Worm (Caenorhabditis elegans): ENCODE data around the gene far-2.
"Not testable (repeated sequence)": the region's sequence is repeated elsewhere in the genome, so short reads cannot be mapped to it uniquely, and the experiment has no call there.

The far-2 gene

ce11 chrIII:9110914-9111313, 29.3 kb downstream of the far-2 start:
- TF ChIP-seq mep-1 (tag; optimal IDR thresholded peaks at IDR 0.05), result peak; percentile 13
- peak; percentile 78 for TF ChIP-seq vab-7 (GFP tag; IDR thresholded peaks at IDR 0.05)
- TF ChIP-seq ZK337.2 (GFP tag; IDR thresholded peaks at IDR 0.05), result 0 out of 2 replicates have a peak, but pooled peaks have one; percentile 45
- peak; percentile 67 for TF ChIP-seq hmg-1.1 (GFP tag; IDR thresholded peaks at IDR 0.05)
- peak; percentile 57; the same call in 1 of the 2 replicates for TF ChIP-seq Y48G9A.11 (GFP tag; IDR thresholded peaks at IDR 0.05)
- TF ChIP-seq ctbp-1 (GFP tag; IDR thresholded peaks at IDR 0.05), result peak; percentile 79
- peak; percentile 88 for TF ChIP-seq egl-43 (GFP tag; IDR thresholded peaks at IDR 0.05)
- TF ChIP-seq ceh-20 (GFP tag; IDR thresholded peaks at IDR 0.05), result 0 out of 2 replicates have a peak, but pooled peaks have one; percentile 29
- peak; percentile 57 to 83; a peak in 2 of 4 replicates for TF ChIP-seq madf-5 (GFP tag; IDR thresholded peaks at IDR 0.05)
- peak; percentile 77 for TF ChIP-seq arid-1 (GFP tag; conservative IDR thresholded peaks at IDR 0.05)
- peak; percentile 51 for TF ChIP-seq set-16 (GFP tag; IDR thresholded peaks at IDR 0.05)
- TF ChIP-seq pha-4 (GFP tag; IDR thresholded peaks at IDR 0.05), result peak; percentile 92
- TF ChIP-seq pha-4 (tag; optimal IDR thresholded peaks at IDR 0.05), result not testable (repeated sequence)
- TF ChIP-seq lin-1 (GFP tag; IDR thresholded peaks at IDR 0.05), result peak; percentile 79; the same call in 1 of the 2 replicates
- TF ChIP-seq php-3 (GFP tag; IDR thresholded peaks at IDR 0.05), result peak; percentile 50
- 0 out of 2 replicates have a peak, but pooled peaks have one; percentile 27 for TF ChIP-seq Y105C5A.15 (GFP tag; IDR thresholded peaks at IDR 0.05)
- TF ChIP-seq mxl-2 (GFP tag; conservative IDR thresholded peaks at IDR 0.05), result 0 out of 2 replicates have a peak, but pooled peaks have one; percentile 51
- TF ChIP-seq dmd-8 (GFP tag; IDR thresholded peaks at IDR 0.05), result peak; percentile 92
- TF ChIP-seq D1046.2 (GFP tag; IDR thresholded peaks at IDR 0.05), result peak; percentile 72; the same call in 1 of the 2 replicates
- TF ChIP-seq nhr-42 (GFP tag; IDR thresholded peaks at IDR 0.05), result peak; percentile 78
- TF ChIP-seq mes-2 (tag; optimal IDR thresholded peaks at IDR 0.05; ENCODE audit: poor library complexity, severe bottlenecking), result peak; percentile 18
- peak; percentile 77 for TF ChIP-seq F26F4.8 (GFP tag; conservative IDR thresholded peaks at IDR 0.05)
- TF ChIP-seq madf-9 (GFP tag; conservative IDR thresholded peaks at IDR 0.05), result 0 out of 2 replicates have a peak, but pooled peaks have one; percentile 4
- peak; percentile 59; the same call in 1 of the 2 replicates for TF ChIP-seq tra-1 (GFP tag; IDR thresholded peaks at IDR 0.05)
- TF ChIP-seq dmd-9 (GFP tag; IDR thresholded peaks at IDR 0.05), result peak; percentile 52; the same call in 1 of the 2 replicates
- peak; percentile 73; the same call in 1 of the 2 replicates for TF ChIP-seq saeg-2 (GFP tag; IDR thresholded peaks at IDR 0.05)
- 0 out of 2 replicates have a peak, but pooled peaks have one; percentile 47 for TF ChIP-seq zfp-3 (GFP tag; conservative IDR thresholded peaks at IDR 0.05)
- TF ChIP-seq lin-38 (GFP tag; IDR thresholded peaks at IDR 0.05), result peak; percentile 97
- peak; percentile 46 for TF ChIP-seq snpc-1.2 (GFP tag; IDR thresholded peaks at IDR 0.05)
- TF ChIP-seq mdt-29 (GFP tag; IDR thresholded peaks at IDR 0.05), result peak; percentile 76
- TF ChIP-seq lim-7 (GFP tag; IDR thresholded peaks at IDR 0.05), result peak; percentile 89

- TF ChIP-seq nhr-42 (GFP tag; IDR thresholded peaks at IDR 0.05) (no peak), attf-4 (tag; optimal IDR thresholded peaks at IDR 0.05) (no peak), ztf-11 (tag; optimal IDR thresholded peaks at IDR 0.05) (no peak), snpc-1.2 (GFP tag; IDR thresholded peaks at IDR 0.05) (no peak), hmg-1.1 (GFP tag; IDR thresholded peaks at IDR 0.05) (no peak), mep-1 (tag; optimal IDR thresholded peaks at IDR 0.05) (no peak), nhr-237 (tag; optimal IDR thresholded peaks at IDR 0.05) (no peak), dmd-6 (GFP tag; IDR thresholded peaks at IDR 0.05) (no peak), ztf-7 (tag; optimal IDR thresholded peaks at IDR 0.05) (no peak), vab-7 (GFP tag; IDR thresholded peaks at IDR 0.05) (no peak), daf-8 (GFP tag; IDR thresholded peaks at IDR 0.05) (no peak)
Observed at ce11 chrIII:9112479-9112878, 30.9 kb downstream of the far-2 start.

- TF ChIP-seq aha-1 (tag) (peak; percentile 97), R02D3.7 (tag; optimal IDR thresholded peaks at IDR 0.05) (no peak)
Observed at ce11 chrIII:9114076-9114475, 32.4 kb downstream of the far-2 start.
